Worm (Caenorhabditis elegans): ENCODE results near the gene bet-2.

Gene bet-2

ce11 chrX:10569185-10569584 is at the start of gene bet-2:
TSS of gene bet-2 (plus strand) at chrX:10569273.
- TF ChIP-seq snpc-4 (tag; optimal IDR thresholded peaks at IDR 0.05) (no peak), unc-39 (tag; optimal IDR thresholded peaks at IDR 0.05) (no peak), dmd-4 (tag; optimal IDR thresholded peaks at IDR 0.05) (no peak), unc-55 (GFP tag; optimal IDR thresholded peaks at IDR 0.05) (no peak), nhr-21 (tag; optimal IDR thresholded peaks at IDR 0.05) (no peak), blmp-1 (tag; optimal IDR thresholded peaks at IDR 0.05; ENCODE audit: insufficient read depth) (no peak), fos-1 (tag; optimal IDR thresholded peaks at IDR 0.05) (no peak), ama-1 (optimal IDR thresholded peaks at IDR 0.05) (no peak), sma-9 (GFP tag; optimal IDR thresholded peaks at IDR 0.05) (no peak), sma-9 (tag; optimal IDR thresholded peaks at IDR 0.05) (no peak), ztf-1 (GFP tag; conservative IDR thresholded peaks at IDR 0.05) (no peak), elt-3 (tag; optimal IDR thresholded peaks at IDR 0.05) (no peak), peb-1 (tag; optimal IDR thresholded peaks at IDR 0.05) (no peak)

ce11 chrX:10520185-10520584 is 48.9 kb upstream of the bet-2 start:
- TF ChIP-seq nhr-10 (tag; optimal IDR thresholded peaks at IDR 0.05) (no peak), peb-1 (tag; optimal IDR thresholded peaks at IDR 0.05) (no peak), unc-55 (GFP tag; optimal IDR thresholded peaks at IDR 0.05) (no peak), egl-27 (tag; optimal IDR thresholded peaks at IDR 0.05) (no peak), zag-1 (tag; optimal IDR thresholded peaks at IDR 0.05) (no peak), F13H6.1 (tag; optimal IDR thresholded peaks at IDR 0.05) (no peak), aly-2 (tag; optimal IDR thresholded peaks at IDR 0.05) (no peak)

ce11 chrX:10521313-10521712 is 47.8 kb upstream of the bet-2 start, which contains the start of gene F14F3.4:
TSS of gene F14F3.4 (minus strand) at chrX:10521413.
- TF ChIP-seq blmp-1 (tag; optimal IDR thresholded peaks at IDR 0.05; ENCODE audit: insufficient read depth) (no peak), nhr-6 (tag; optimal IDR thresholded peaks at IDR 0.05) (no peak), lin-13 (GFP tag; optimal IDR thresholded peaks at IDR 0.05) (no peak), ztf-1 (GFP tag; conservative IDR thresholded peaks at IDR 0.05) (no peak), nhr-77 (tag; optimal IDR thresholded peaks at IDR 0.05) (no peak), R02D3.7 (tag; optimal IDR thresholded peaks at IDR 0.05) (no peak), nhr-10 (tag; optimal IDR thresholded peaks at IDR 0.05) (no peak), nhr-129 (tag; optimal IDR thresholded peaks at IDR 0.05) (no peak), mdl-1 (tag; optimal IDR thresholded peaks at IDR 0.05) (no peak), ama-1 (optimal IDR thresholded peaks at IDR 0.05) (no peak), nhr-11 (tag; optimal IDR thresholded peaks at IDR 0.05) (no peak), dmd-4 (tag; optimal IDR thresholded peaks at IDR 0.05) (no peak), nhr-237 (tag; optimal IDR thresholded peaks at IDR 0.05) (no peak)

ce11 chrX:10524483-10524948 is 44.6 kb upstream of the bet-2 start, which contains the start of the genes mboa-7 and git-1:
TSS of gene mboa-7 (minus strand) at chrX:10524565.
TSS of gene git-1 (plus strand) at chrX:10524898.
- TF ChIP-seq zag-1 (tag; optimal IDR thresholded peaks at IDR 0.05) (no peak), ceh-16 (tag; optimal IDR thresholded peaks at IDR 0.05) (peak; percentile 29), alr-1 (tag; optimal IDR thresholded peaks at IDR 0.05) (no peak), elt-3 (tag; optimal IDR thresholded peaks at IDR 0.05) (no peak), mab-5 (tag; optimal IDR thresholded peaks at IDR 0.05) (peak; percentile 26), snpc-4 (tag; optimal IDR thresholded peaks at IDR 0.05) (no peak), gmeb-1 (tag; optimal IDR thresholded peaks at IDR 0.05) (peak; percentile 57), unc-55 (GFP tag; optimal IDR thresholded peaks at IDR 0.05) (peak; percentile 68), mdl-1 (tag; optimal IDR thresholded peaks at IDR 0.05) (peak in 1 of 2 experiments; percentile 15), ZK546.5 (tag; optimal IDR thresholded peaks at IDR 0.05) (no peak), nhr-10 (tag; optimal IDR thresholded peaks at IDR 0.05) (no peak), nhr-237 (tag; optimal IDR thresholded peaks at IDR 0.05) (no peak), nhr-12 (tag; optimal IDR thresholded peaks at IDR 0.05) (no peak), crh-2 (tag; optimal IDR thresholded peaks at IDR 0.05) (peak; percentile 59), dmd-4 (tag; optimal IDR thresholded peaks at IDR 0.05) (no peak), lin-39 (tag; optimal IDR thresholded peaks at IDR 0.05) (no peak), lsy-2 (tag; optimal IDR thresholded peaks at IDR 0.05) (peak in 1 of 2 experiments; percentile 66), ztf-11 (tag; optimal IDR thresholded peaks at IDR 0.05) (no peak), lin-11 (tag; optimal IDR thresholded peaks at IDR 0.05) (peak; percentile 40), nhr-11 (tag; optimal IDR thresholded peaks at IDR 0.05) (no peak), ztf-1 (GFP tag; conservative IDR thresholded peaks at IDR 0.05) (no peak), sem-4 (tag; optimal IDR thresholded peaks at IDR 0.05) (peak; percentile 43), Y55F3AM.14 (GFP tag; optimal IDR thresholded peaks at IDR 0.05) (no peak), C34F6.9 (tag; optimal IDR thresholded peaks at IDR 0.05) (peak; percentile 42), R02D3.7 (tag; optimal IDR thresholded peaks at IDR 0.05) (no peak), nhr-21 (tag; optimal IDR thresholded peaks at IDR 0.05) (peak; percentile 40), fos-1 (tag; optimal IDR thresholded peaks at IDR 0.05) (peak; percentile 53), peb-1 (tag; optimal IDR thresholded peaks at IDR 0.05) (no peak), ztf-4 (tag; optimal IDR thresholded peaks at IDR 0.05) (no peak), blmp-1 (tag; optimal IDR thresholded peaks at IDR 0.05; ENCODE audit: insufficient read depth) (no peak), elt-1 (tag; optimal IDR thresholded peaks at IDR 0.05) (no peak), nhr-77 (tag; optimal IDR thresholded peaks at IDR 0.05) (no peak), sma-3 (GFP tag; optimal IDR thresholded peaks at IDR 0.05) (peak; percentile 73), sma-9 (GFP tag; optimal IDR thresholded peaks at IDR 0.05) (peak; percentile 77), sma-9 (tag; optimal IDR thresholded peaks at IDR 0.05) (no peak), skn-1 (tag; optimal IDR thresholded peaks at IDR 0.05) (no peak), lin-13 (GFP tag; optimal IDR thresholded peaks at IDR 0.05) (peak; percentile 47), ama-1 (optimal IDR thresholded peaks at IDR 0.05) (no peak), nhr-23 (tag; optimal IDR thresholded peaks at IDR 0.05) (no peak)

Measured in whole organism, L2 larva.